Worm (Caenorhabditis elegans) whole organism, L3 larva: ENCODE measurements around the gene clec-233.

Source experiments
- ZK546.5 ChIP-seq: sonication (generic microtip); optimal IDR thresholded peaks from 2 replicates; lab custom pipeline; 2017; ENCODE audit warnings: missing biosample characterization, missing genetic modification characterization
- fkh-10 ChIP-seq: sonication (generic microtip); optimal IDR thresholded peaks from 2 replicates; lab custom pipeline; 2017; ENCODE audit warnings: missing biosample characterization, missing genetic modification reagents, missing genetic modification characterization
- nhr-28 ChIP-seq: fragments of 150-350 bp; optimal IDR thresholded peaks from 2 replicates; lab custom pipeline; 2014; ENCODE audit warnings: missing biosample characterization, missing genetic modification characterization
- nhr-76 ChIP-seq: fragments of 150-350 bp; sonication (generic microtip); optimal IDR thresholded peaks from 5 replicates; lab custom pipeline; 2014; ENCODE audit warnings: missing biosample characterization, missing genetic modification characterization

DNA sequence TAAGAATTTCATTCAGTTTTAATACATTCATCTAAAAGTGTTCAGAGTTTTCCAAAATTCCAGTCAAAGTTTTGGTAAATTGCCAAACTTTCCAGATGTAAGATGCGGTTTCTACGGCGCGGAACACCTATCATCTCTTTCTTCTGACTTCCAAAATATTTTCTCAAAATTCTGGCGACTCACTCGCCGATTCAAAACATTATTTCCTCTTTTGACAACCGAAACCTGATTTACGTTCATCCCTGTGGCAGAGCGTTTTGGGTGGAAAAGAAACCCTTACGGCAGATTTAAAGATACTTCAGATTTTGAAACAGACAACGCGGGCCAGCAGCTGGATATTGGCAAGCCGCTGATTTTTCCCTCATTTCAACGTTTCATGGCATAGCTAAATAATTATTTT is 35.7 kb upstream of the clec-233 start, which contains the start of gene F11A5.5:
- TF ChIP-seq nhr-76 (tag; lab: Kevin White, UChicago) (no peak), ZK546.5 (tag; lab: Kevin White, UChicago) (no peak), fkh-10 (GFP tag; lab: Kevin White, UChicago) (no peak), nhr-28 (no peak)
